Fruit fly (Drosophila melanogaster) whole organism, prepupa: ENCODE measurements around the gene rumi.

Experiments used
- Blimp-1 ChIP-seq: fragments of 200-800 bp; sonication (Bioruptor generic); optimal IDR thresholded peaks from 3 replicates; lab custom pipeline; 2017; ENCODE audit warnings: missing biosample characterization, missing genetic modification characterization, mild to moderate bottlenecking, moderate library complexity, missing genetic modification reagents
- CG10631 ChIP-seq: fragments of 200-800 bp; sonication (Bioruptor generic); optimal IDR thresholded peaks from 2 replicates; lab custom pipeline; 2016; ENCODE audit warnings: missing biosample characterization, missing genetic modification characterization
- CG1621 ChIP-seq: fragments of 200-800 bp; sonication (Bioruptor generic); optimal IDR thresholded peaks from 3 replicates; lab custom pipeline; 2018; ENCODE audit warnings: missing biosample characterization, mild to moderate bottlenecking, missing genetic modification characterization
- CG16779 ChIP-seq: fragments of 200-800 bp; sonication (Bioruptor generic); optimal IDR thresholded peaks from 3 replicates; lab custom pipeline; 2017; ENCODE audit warnings: missing biosample characterization, mild to moderate bottlenecking, missing genetic modification characterization
- CG6792 ChIP-seq: fragments of 200-800 bp; sonication (Bioruptor generic); optimal IDR thresholded peaks from 3 replicates; lab custom pipeline; 2016; ENCODE audit warnings: missing biosample characterization, missing genetic modification characterization
- CG8319 ChIP-seq: fragments of 200-800 bp; sonication (Bioruptor generic); optimal IDR thresholded peaks from 3 replicates; lab custom pipeline; 2016; ENCODE audit warnings: missing biosample characterization, missing genetic modification characterization
- Ets21C ChIP-seq: fragments of 200-800 bp; sonication (Bioruptor generic); optimal IDR thresholded peaks from 3 replicates; lab custom pipeline; 2016; ENCODE audit warnings: missing biosample characterization, missing genetic modification characterization
- Gug ChIP-seq: fragments of 200-800 bp; sonication (Bioruptor generic); IDR thresholded peaks from 2 replicates; pipeline ENCODE4 v1.3.6; 2022; ENCODE audit warnings: missing biosample characterization, missing genetic modification characterization
- OdsH ChIP-seq: fragments of 200-800 bp; sonication (Bioruptor generic); optimal IDR thresholded peaks from 3 replicates; lab custom pipeline; 2016; ENCODE audit warnings: missing biosample characterization, missing genetic modification characterization
- Sox14 ChIP-seq: fragments of 200-800 bp; sonication (Bioruptor generic); optimal IDR thresholded peaks from 3 replicates; lab custom pipeline; 2016; ENCODE audit warnings: missing biosample characterization, missing genetic modification characterization
- achi ChIP-seq: fragments of 200-800 bp; sonication (Bioruptor generic); optimal IDR thresholded peaks from 3 replicates; lab custom pipeline; 2016; ENCODE audit warnings: missing biosample characterization, missing genetic modification characterization

dm6 chr3R:22760988-22761387 is 10.6 kb upstream of the rumi start, which contains the start of gene Nepl13:
- no peak for TF ChIP-seq OdsH (GFP tag; lab: Kevin White, UChicago)
- TF ChIP-seq CG16779 (tag; lab: Kevin White, UChicago): no peak
- no peak for TF ChIP-seq CG1621 (tag; lab: Kevin White, UChicago)
- no peak for TF ChIP-seq Ets21C (GFP tag; lab: Kevin White, UChicago)
- no peak for TF ChIP-seq CG6792 (GFP tag; lab: Kevin White, UChicago)
- TF ChIP-seq Sox14 (GFP tag; lab: Kevin White, UChicago): no peak
- no peak for TF ChIP-seq CG10631 (GFP tag; lab: Kevin White, UChicago)
- TF ChIP-seq Blimp-1: no peak
- no peak for TF ChIP-seq Gug (GFP tag; lab: Robert Waterston, UW)
- TF ChIP-seq achi (GFP tag; lab: Kevin White, UChicago): no peak
- no peak for TF ChIP-seq CG8319
